Worm (Caenorhabditis elegans): ENCODE measurements around the gene zip-8.

- TF ChIP-seq unc-120 (tag; optimal IDR thresholded peaks at IDR 0.05; ENCODE audit: poor library complexity, severe bottlenecking) (no peak), unc-62 (GFP tag; optimal IDR thresholded peaks at IDR 0.05) (no peak), lsy-2 (tag; optimal IDR thresholded peaks at IDR 0.05) (no peak), nhr-12 (tag; optimal IDR thresholded peaks at IDR 0.05) (no peak), nhr-28 (tag; optimal IDR thresholded peaks at IDR 0.05) (no peak), blmp-1 (tag; optimal IDR thresholded peaks at IDR 0.05) (no peak), nhr-237 (tag; optimal IDR thresholded peaks at IDR 0.05) (no peak)
Observed at ce11 chrIII:6436308-6436707, 42.4 kb upstream of the zip-8 start, which contains the start of gene C05D11.1.

Data from whole organism, mixed stage, embryonic.